Worm (Caenorhabditis elegans) whole organism, L3 larva: ENCODE results near the gene F58E1.13.

Experiments used
- ZK546.5 ChIP-seq: sonication (generic microtip); optimal IDR thresholded peaks from 2 replicates; lab custom pipeline; 2017; ENCODE audit warnings: missing biosample characterization, missing genetic modification characterization
- ama-1 ChIP-seq: fragments of 150-350 bp; optimal IDR thresholded peaks from 2 replicates; lab custom pipeline; 2018
- ceh-9 ChIP-seq: sonication (generic microtip); optimal IDR thresholded peaks from 2 replicates; lab custom pipeline; 2018; ENCODE audit warnings: missing biosample characterization, missing genetic modification characterization
- elt-2 ChIP-seq: sonication (generic microtip); optimal IDR thresholded peaks from 2 replicates; lab custom pipeline; 2016; ENCODE audit warnings: missing genetic modification reagents, mild to moderate bottlenecking, missing genetic modification characterization, missing compliant biosample characterization
- nhr-237 ChIP-seq: fragments of 150-350 bp; optimal IDR thresholded peaks from 2 replicates; lab custom pipeline; 2014; ENCODE audit warnings: missing biosample characterization, missing genetic modification characterization
- nhr-77 ChIP-seq: fragments of 150-350 bp; optimal IDR thresholded peaks from 2 replicates; lab custom pipeline; 2014; ENCODE audit warnings: missing biosample characterization, missing genetic modification characterization
- unc-39 ChIP-seq: sonication (generic microtip); optimal IDR thresholded peaks from 4 replicates; lab custom pipeline; 2017; ENCODE audit warnings: missing biosample characterization, missing genetic modification characterization
- zag-1 ChIP-seq: fragments of 150-350 bp; optimal IDR thresholded peaks from 2 replicates; lab custom pipeline; 2014; ENCODE audit warnings: missing biosample characterization, missing genetic modification characterization
- ztf-4 ChIP-seq: fragments of 150-350 bp; optimal IDR thresholded peaks from 2 replicates; lab custom pipeline; 2014; ENCODE audit warnings: missing biosample characterization, missing genetic modification characterization

DNA sequence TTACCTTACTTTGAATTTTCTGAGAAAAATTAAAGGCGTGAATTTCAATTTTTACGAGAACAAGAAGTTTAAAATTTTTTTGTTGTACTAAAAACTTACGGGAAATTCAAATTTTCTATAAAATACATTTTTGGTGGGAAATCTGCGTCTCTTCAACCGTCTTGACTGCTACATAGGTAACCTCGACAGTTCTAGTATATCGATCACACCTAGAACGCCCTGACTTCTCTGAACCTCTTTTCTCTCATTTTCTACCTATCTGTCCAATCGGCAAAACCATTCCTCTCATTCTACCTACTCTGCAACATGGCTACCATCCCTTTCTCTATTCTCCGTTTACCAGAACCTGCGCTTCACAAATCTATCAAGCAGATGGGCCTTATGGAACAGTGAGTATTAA, 11.9 kb downstream of the F58E1.13 start, which contains the start of gene fbxb-25:
- no peak for TF ChIP-seq zag-1 (tag; lab: Kevin White, UChicago)
- no peak for TF ChIP-seq nhr-237
- no peak for TF ChIP-seq elt-2
- no peak for TF ChIP-seq ceh-9 (tag; lab: Kevin White, UChicago)
- TF ChIP-seq nhr-77 (tag; lab: Kevin White, UChicago), result no peak
- no peak for TF ChIP-seq ama-1 (lab: Kevin White, UChicago)
- TF ChIP-seq ztf-4, result no peak
- TF ChIP-seq ZK546.5 (tag; lab: Kevin White, UChicago), result no peak
- TF ChIP-seq unc-39 (tag; lab: Kevin White, UChicago), result no peak
